Worm (Caenorhabditis elegans) whole organism, L4 larva: ENCODE measurements around the gene C29E4.13.

Source experiments
- D1046.2 ChIP-seq: fragments of 200-800 bp; sonication (Bioruptor generic); IDR thresholded peaks from 2 replicates; pipeline ENCODE4 v1.3.6; 2022; ENCODE audit warnings: missing genetic modification characterization, missing compliant biosample characterization
- F37D6.2 ChIP-seq: sonication (generic microtip); optimal IDR thresholded peaks from 2 replicates; lab custom pipeline; 2016; ENCODE audit warnings: mild to moderate bottlenecking, missing genetic modification characterization, missing compliant biosample characterization
- F44E2.7 ChIP-seq: fragments of 200-800 bp; sonication (Bioruptor generic); IDR thresholded peaks from 2 replicates; pipeline ENCODE4 v2.1.2; 2022; ENCODE audit warnings: missing genetic modification characterization, missing compliant biosample characterization
- F49E8.2 ChIP-seq: sonication (generic microtip); optimal IDR thresholded peaks from 2 replicates; lab custom pipeline; 2016; ENCODE audit warnings: missing compliant biosample characterization, mild to moderate bottlenecking, missing genetic modification characterization, borderline replicate concordance
- R02D3.7 ChIP-seq: fragments of 150-350 bp; sonication (generic microtip); optimal IDR thresholded peaks from 3 replicates; lab custom pipeline; 2014; ENCODE audit warnings: missing biosample characterization, missing genetic modification characterization
- T20F7.1 ChIP-seq: fragments of 200-800 bp; sonication (Bioruptor generic); optimal IDR thresholded peaks from 2 replicates; lab custom pipeline; 2018; ENCODE audit warnings: mild to moderate bottlenecking, missing genetic modification characterization, missing compliant biosample characterization
- Y48G9A.11 ChIP-seq: fragments of 200-800 bp; sonication (Bioruptor generic); IDR thresholded peaks from 2 replicates; pipeline ENCODE4 v1.3.6; 2022; ENCODE audit warnings: missing genetic modification reagents, missing genetic modification characterization, missing compliant biosample characterization
- Y75B8A.6 ChIP-seq: fragments of 200-800 bp; sonication (Bioruptor generic); IDR thresholded peaks from 2 replicates; pipeline ENCODE4 v1.3.6; 2022; ENCODE audit warnings: missing genetic modification reagents, missing genetic modification characterization, missing compliant biosample characterization
- aha-1 ChIP-seq: fragments of 150-350 bp; peaks from one replicate; lab custom pipeline; 2014; ENCODE audit warnings: missing biosample characterization, missing genetic modification characterization
- aly-2 ChIP-seq: sonication (generic microtip); optimal IDR thresholded peaks from 2 replicates; lab custom pipeline; 2018; ENCODE audit warnings: missing biosample characterization, missing genetic modification characterization
- attf-4 ChIP-seq: sonication (generic microtip); optimal IDR thresholded peaks from 3 replicates; lab custom pipeline; 2017; ENCODE audit warnings: missing biosample characterization, missing genetic modification characterization
- ceh-20 ChIP-seq: fragments of 200-800 bp; sonication (Bioruptor generic); IDR thresholded peaks from 2 replicates; pipeline ENCODE4 v1.3.6; 2022; ENCODE audit warnings: missing genetic modification reagents, missing genetic modification characterization, missing compliant biosample characterization
- ceh-32 ChIP-seq: sonication (generic microtip); optimal IDR thresholded peaks from 2 replicates; lab custom pipeline; 2016; ENCODE audit warnings: mild to moderate bottlenecking, missing genetic modification characterization, missing compliant biosample characterization; ENCODE audit not compliant: poor library complexity
- cey-2 ChIP-seq: sonication (generic microtip); optimal IDR thresholded peaks from 3 replicates; lab custom pipeline; 2017; ENCODE audit warnings: missing genetic modification characterization, mild to moderate bottlenecking, missing compliant biosample characterization, antibody characterized with exemption, borderline replicate concordance; ENCODE audit not compliant: insufficient read depth
- daf-16 ChIP-seq, 3 experiments: sonication (generic microtip); optimal IDR thresholded peaks; 2 replicates each; lab custom pipeline; 2016 to 2017; ENCODE audit warnings: missing genetic modification characterization in 3 of 3, missing genetic modification reagents in 3 of 3, mild to moderate bottlenecking in 2 of 3, missing compliant biosample characterization in 2 of 3, missing biosample characterization in 1 of 3, moderate library complexity in 1 of 3
- dmd-6 ChIP-seq: fragments of 200-800 bp; sonication (Bioruptor generic); IDR thresholded peaks from 2 replicates; pipeline ENCODE4 v1.3.6; 2022; ENCODE audit warnings: missing genetic modification reagents, missing genetic modification characterization, missing compliant biosample characterization
- dmd-8 ChIP-seq: fragments of 200-800 bp; sonication (Bioruptor generic); IDR thresholded peaks from 2 replicates; pipeline ENCODE4 v1.3.6; 2022; ENCODE audit warnings: missing genetic modification characterization, missing compliant biosample characterization
- dmd-9 ChIP-seq: fragments of 200-800 bp; sonication (Bioruptor generic); IDR thresholded peaks from 2 replicates; pipeline ENCODE4 v1.3.6; 2022; ENCODE audit warnings: missing genetic modification reagents, missing genetic modification characterization, missing compliant biosample characterization
- dve-1 ChIP-seq: sonication (generic microtip); optimal IDR thresholded peaks from 2 replicates; lab custom pipeline; 2017; ENCODE audit warnings: antibody characterized with exemption, mild to moderate bottlenecking, missing genetic modification characterization, missing compliant biosample characterization; ENCODE audit not compliant: insufficient read depth
- egl-27 ChIP-seq: sonication (generic microtip); optimal IDR thresholded peaks from 3 replicates; lab custom pipeline; 2017; ENCODE audit warnings: missing biosample characterization, missing genetic modification reagents, missing genetic modification characterization
- fos-1 ChIP-seq: fragments of 150-350 bp; optimal IDR thresholded peaks from 2 replicates; lab custom pipeline; 2014; ENCODE audit warnings: missing biosample characterization, missing genetic modification characterization
- hlh-11 ChIP-seq: fragments of 200-800 bp; sonication (Bioruptor generic); optimal IDR thresholded peaks from 2 replicates; lab custom pipeline; 2018; ENCODE audit warnings: mild to moderate bottlenecking, missing genetic modification characterization, missing compliant biosample characterization
- hmg-1.1 ChIP-seq: fragments of 200-800 bp; sonication (Bioruptor generic); IDR thresholded peaks from 2 replicates; pipeline ENCODE4 v1.3.6; 2022; ENCODE audit warnings: missing genetic modification reagents, missing genetic modification characterization, missing compliant biosample characterization
- lsy-2 ChIP-seq, 2 experiments: fragments of 150-350 bp in 1 of 2; sonication (generic microtip) in 1 of 2; optimal IDR thresholded peaks; 2 replicates each; lab custom pipeline; 2014 to 2017; ENCODE audit warnings: missing biosample characterization in 2 of 2, missing genetic modification characterization in 2 of 2
- madf-5 ChIP-seq, 2 experiments: fragments of 200-800 bp; sonication (Bioruptor generic); IDR thresholded peaks; 2 replicates each; pipeline ENCODE4 v1.3.6; 2022; ENCODE audit warnings: missing compliant biosample characterization in 2 of 2, missing genetic modification characterization in 2 of 2
- mdl-1 ChIP-seq, 2 experiments: fragments of 150-350 bp in 1 of 2; sonication (generic microtip) in 1 of 2; optimal IDR thresholded peaks; 2 replicates each; lab custom pipeline; 2014 to 2017; ENCODE audit warnings: missing biosample characterization in 2 of 2, missing genetic modification characterization in 2 of 2
- mdt-29 ChIP-seq: fragments of 200-800 bp; sonication (Bioruptor generic); IDR thresholded peaks from 2 replicates; pipeline ENCODE4 v1.3.6; 2022; ENCODE audit warnings: missing genetic modification reagents, missing genetic modification characterization, missing compliant biosample characterization
- mep-1 ChIP-seq: fragments of 150-350 bp; sonication (generic microtip); optimal IDR thresholded peaks from 3 replicates; lab custom pipeline; 2014; ENCODE audit warnings: missing biosample characterization, missing genetic modification characterization
- nhr-28 ChIP-seq: fragments of 150-350 bp; optimal IDR thresholded peaks from 2 replicates; lab custom pipeline; 2014; ENCODE audit warnings: missing biosample characterization, missing genetic modification characterization
- nhr-48 ChIP-seq: sonication (generic microtip); optimal IDR thresholded peaks from 2 replicates; lab custom pipeline; 2016; ENCODE audit warnings: mild to moderate bottlenecking, missing genetic modification characterization, missing compliant biosample characterization
- rbr-2 ChIP-seq: sonication (generic microtip); optimal IDR thresholded peaks from 2 replicates; lab custom pipeline; 2016; ENCODE audit warnings: missing genotype, missing genetic modification characterization, missing compliant biosample characterization
- saeg-2 ChIP-seq: fragments of 200-800 bp; sonication (Bioruptor generic); IDR thresholded peaks from 2 replicates; pipeline ENCODE4 v1.3.6; 2022; ENCODE audit warnings: missing genetic modification reagents, missing genetic modification characterization, missing compliant biosample characterization
- sdz-12 ChIP-seq: fragments of 200-800 bp; sonication (Bioruptor generic); optimal IDR thresholded peaks from 2 replicates; lab custom pipeline; 2018; ENCODE audit warnings: mild to moderate bottlenecking, missing genetic modification characterization, missing compliant biosample characterization
- tag-97 ChIP-seq: fragments of 200-800 bp; sonication (Bioruptor generic); IDR thresholded peaks from 2 replicates; pipeline ENCODE4 v1.3.6; 2022; ENCODE audit warnings: missing genetic modification characterization, missing compliant biosample characterization
- tra-1 ChIP-seq: fragments of 200-800 bp; sonication (Bioruptor generic); IDR thresholded peaks from 2 replicates; pipeline ENCODE4 v1.3.6; 2022; ENCODE audit warnings: missing genetic modification reagents, missing genetic modification characterization, missing compliant biosample characterization
- unc-130 ChIP-seq: sonication (generic microtip); optimal IDR thresholded peaks from 2 replicates; lab custom pipeline; 2016; ENCODE audit warnings: missing genetic modification reagents, missing genetic modification characterization, missing compliant biosample characterization
- unc-39 ChIP-seq: sonication (generic microtip); optimal IDR thresholded peaks from 2 replicates; lab custom pipeline; 2017; ENCODE audit warnings: missing biosample characterization, missing genetic modification characterization
- unc-62 ChIP-seq, 3 experiments: fragments of 150-350 bp in 1 of 3; sonication (generic microtip); optimal IDR thresholded peaks in 2 of 3; peaks in 1 of 3; 1 replicate in 1 of 3; 2 replicates in 2 of 3; lab custom pipeline; 2014 to 2017; ENCODE audit warnings: missing biosample characterization in 3 of 3, missing genetic modification characterization in 3 of 3, missing genetic modification reagents in 3 of 3, missing genotype in 1 of 3
- vab-7 ChIP-seq: fragments of 200-800 bp; sonication (Bioruptor generic); IDR thresholded peaks from 2 replicates; pipeline ENCODE4 v1.3.6; 2022; ENCODE audit warnings: missing genetic modification reagents, missing genetic modification characterization, missing compliant biosample characterization
- ztf-11 ChIP-seq: fragments of 150-350 bp; optimal IDR thresholded peaks from 2 replicates; lab custom pipeline; 2014; ENCODE audit warnings: missing biosample characterization, missing genetic modification characterization
- ztf-7 ChIP-seq: fragments of 150-350 bp; optimal IDR thresholded peaks from 2 replicates; lab custom pipeline; 2014; ENCODE audit warnings: missing biosample characterization, missing genetic modification characterization

The C29E4.13 gene

DNA sequence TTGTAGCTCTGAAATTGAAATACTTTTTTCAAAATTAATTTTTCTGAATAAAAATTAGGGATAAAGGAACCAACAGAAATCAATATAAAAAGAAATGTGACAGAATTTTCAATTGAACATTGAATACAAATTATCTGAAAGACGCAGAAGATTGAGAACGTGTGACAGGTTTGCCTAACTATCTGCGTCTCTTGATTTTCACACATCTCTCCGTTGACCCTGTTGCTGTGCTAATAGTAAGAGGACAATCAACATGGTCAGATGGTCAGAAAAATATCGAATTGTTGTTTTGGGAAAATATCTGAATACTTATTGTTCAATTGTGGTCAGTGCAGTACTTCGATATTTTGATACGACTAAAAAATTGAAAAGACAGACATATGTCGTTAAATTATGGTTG is 16.9 kb downstream of the C29E4.13 start, which contains the start of gene ZK688.7 (continued):
- TF ChIP-seq hmg-1.1 = no peak

DNA sequence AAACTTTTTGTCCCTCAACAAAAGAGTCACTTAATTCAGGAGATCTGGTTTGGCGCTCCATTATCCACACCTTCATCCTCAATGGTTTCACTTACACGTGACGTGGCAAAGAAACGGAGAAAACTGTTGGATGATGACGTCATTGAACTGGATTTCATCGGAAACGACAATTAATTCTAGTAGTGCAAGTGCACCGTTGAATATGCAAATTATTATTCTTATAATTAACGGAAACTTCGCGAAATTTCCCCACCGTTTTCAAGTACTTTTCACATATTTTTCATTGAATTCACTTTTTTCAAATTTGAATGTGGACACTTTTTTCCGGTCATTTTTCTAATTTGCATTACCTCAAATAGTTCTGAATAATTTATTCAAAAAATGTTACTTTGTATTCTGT is 19.3 kb downstream of the C29E4.13 start, which contains the start of gene ZK688.1:
Gene ZK688.1 (plus strand): TSS at position 301 of the 400 bp plus-strand sequence.
- TF ChIP-seq aly-2 (tag; lab: Kevin White, UChicago) (no peak), egl-27 (tag; lab: Kevin White, UChicago) (no peak), F37D6.2 (tag; lab: Kevin White, UChicago) (no peak), cey-2 (tag; lab: Kevin White, UChicago) (no peak), ztf-7 (tag; lab: Kevin White, UChicago) (no peak), ceh-32 (tag; lab: Kevin White, UChicago) (no peak), attf-4 (no peak), ceh-20 (GFP tag; lab: Robert Waterston, UW) (no peak), F49E8.2 (no peak), vab-7 (no peak)

- TF ChIP-seq unc-39 (tag; lab: Kevin White, UChicago) (no peak), hmg-1.1 (no peak), daf-16 (GFP tag; optimal IDR thresholded peaks at IDR 0.05; lab: Kevin White, UChicago) (peak in 1 of 2 experiments; percentile 19), daf-16 (tag; optimal IDR thresholded peaks at IDR 0.05; lab: Kevin White, UChicago) (no peak), nhr-28 (tag; lab: Kevin White, UChicago) (no peak), ceh-20 (GFP tag; lab: Robert Waterston, UW) (no peak), mdl-1 (tag; optimal IDR thresholded peaks at IDR 0.05; lab: Kevin White, UChicago) (no peak)
Measured at ce11 chrIII:7907515-7907914, 21.0 kb downstream of the C29E4.13 start, which contains the start of gene pcp-5. Gene pcp-5 (minus strand): TSS chrIII:7907615.

DNA sequence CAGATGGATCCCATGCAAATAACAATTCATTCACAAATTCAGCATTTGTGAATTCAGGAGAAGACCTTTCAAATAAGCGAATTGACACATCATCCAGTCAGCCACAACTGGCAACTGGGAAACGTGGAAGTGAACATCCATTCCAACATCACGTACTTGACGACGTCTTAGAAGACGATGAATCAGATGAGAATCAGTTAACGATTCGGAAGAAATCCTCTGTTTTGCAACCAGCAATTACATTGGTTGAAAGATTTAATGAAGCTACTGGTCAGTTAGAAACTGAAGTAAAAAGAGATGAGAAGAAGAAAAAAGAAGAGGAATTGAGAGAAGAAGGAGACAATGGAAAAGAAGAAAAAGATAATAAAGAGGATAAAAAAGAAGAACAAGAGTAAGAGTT is 25.1 kb downstream of the C29E4.13 start:
- no peak for TF ChIP-seq Y48G9A.11 (GFP tag; lab: Robert Waterston, UW)
- TF ChIP-seq unc-130 = no peak
- no peak for TF ChIP-seq F44E2.7 (GFP tag; lab: Robert Waterston, UW)
- no peak for TF ChIP-seq mep-1 (tag; lab: Kevin White, UChicago)
- TF ChIP-seq unc-62 (GFP tag; optimal IDR thresholded peaks at IDR 0.05 in 1 of 2; lab: Kevin White, UChicago) = peak in 1 of 2 experiments; percentile 91
- TF ChIP-seq unc-62 (tag; optimal IDR thresholded peaks at IDR 0.05; lab: Kevin White, UChicago) = no peak
- no peak for TF ChIP-seq sdz-12
- no peak for TF ChIP-seq D1046.2 (GFP tag; lab: Robert Waterston, UW)
- TF ChIP-seq madf-5 (GFP tag; IDR thresholded peaks at IDR 0.05; lab: Robert Waterston, UW) = no peak
- peak; percentile 43 for TF ChIP-seq aha-1

ce11 chrIII:7900733-7901132 is 27.8 kb downstream of the C29E4.13 start, which contains the start of gene best-24:
Gene best-24 (plus strand): TSS chrIII:7901033.
- TF ChIP-seq R02D3.7 (tag; lab: Kevin White, UChicago) (no peak), vab-7 (no peak), saeg-2 (GFP tag; lab: Robert Waterston, UW) (no peak), Y75B8A.6 (GFP tag; lab: Robert Waterston, UW) (no peak)

- TF ChIP-seq fos-1 (tag; lab: Kevin White, UChicago) = no peak
- TF ChIP-seq hlh-11 = peak; percentile 27
- peak; percentile 36 for TF ChIP-seq nhr-48 (tag; lab: Kevin White, UChicago)
- peak; percentile 34 for TF ChIP-seq T20F7.1 (GFP tag; lab: Kevin White, UChicago)
- peak; percentile 44 for TF ChIP-seq dve-1 (tag; lab: Kevin White, UChicago)
- peak in 1 of 2 experiments; percentile 52 for TF ChIP-seq mdl-1 (tag; optimal IDR thresholded peaks at IDR 0.05; lab: Kevin White, UChicago)
- TF ChIP-seq nhr-28 (tag; lab: Kevin White, UChicago) = peak; percentile 81
- TF ChIP-seq lsy-2 (tag; optimal IDR thresholded peaks at IDR 0.05; lab: Kevin White, UChicago) = peak in 1 of 2 experiments; percentile 59
- no peak for TF ChIP-seq tra-1 (GFP tag; lab: Robert Waterston, UW)
- no peak for TF ChIP-seq dmd-8 (GFP tag; lab: Robert Waterston, UW)
- peak; percentile 26 for TF ChIP-seq mep-1 (tag; lab: Kevin White, UChicago)
- no peak for TF ChIP-seq mdt-29 (GFP tag; lab: Robert Waterston, UW)
- TF ChIP-seq rbr-2 (tag; lab: Kevin White, UChicago) = no peak
- no peak for TF ChIP-seq dmd-9 (GFP tag; lab: Robert Waterston, UW)
- no peak for TF ChIP-seq ztf-11 (tag; lab: Kevin White, UChicago)
- TF ChIP-seq tag-97 (GFP tag; lab: Robert Waterston, UW) = no peak
- peak; percentile 37; the same call in 1 of the 2 replicates for TF ChIP-seq dmd-6 (GFP tag; lab: Robert Waterston, UW)
Measured at ce11 chrIII:7897733-7898132, 30.8 kb downstream of the C29E4.13 start.
